Fruit fly (Drosophila melanogaster): Measurements from ENCODE around the gene gcm2.

The gcm2 gene

DNA sequence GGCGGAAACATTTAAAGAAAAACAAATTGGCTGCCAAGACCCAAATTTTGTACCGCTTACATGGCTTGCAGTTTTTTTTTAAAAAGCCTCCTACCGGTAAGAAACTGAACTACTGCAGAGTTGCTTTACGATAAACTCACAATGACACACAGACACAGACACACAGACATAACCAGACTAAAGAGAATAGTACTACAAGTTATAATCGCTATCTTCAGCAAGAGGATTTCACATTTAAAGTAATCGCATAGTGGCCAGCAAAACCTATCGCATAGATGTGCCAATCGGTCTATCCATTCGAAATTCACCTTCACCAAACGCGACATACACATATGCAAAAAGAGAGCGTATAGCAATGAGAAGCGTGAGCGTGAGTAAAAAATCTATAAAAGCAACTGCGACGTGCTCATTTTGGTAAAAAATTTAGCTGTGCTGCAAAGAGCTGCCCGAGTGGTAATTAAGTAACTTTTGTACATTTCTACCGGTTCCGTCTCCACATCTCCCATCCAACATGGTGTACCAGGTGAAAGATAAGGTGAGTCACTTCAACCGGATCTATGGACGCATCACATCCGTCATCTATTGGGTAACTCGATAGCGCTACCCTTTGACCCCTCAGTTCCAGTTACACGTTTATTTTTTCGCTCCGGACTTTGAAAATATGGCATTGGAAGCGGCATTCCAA lies 4.8 kb downstream of the gcm2 start, which contains the start of gene Trx2 (continued):
- TF ChIP-seq CG17568 (GFP tag; optimal IDR thresholded peaks at IDR 0.05) (peak; percentile 69), CG11085 (GFP tag; IDR thresholded peaks at IDR 0.05) (no peak), otp (GFP tag; IDR thresholded peaks at IDR 0.05) (peak; percentile 56; the same call in 1 of the 3 replicates), dan (GFP tag; IDR thresholded peaks at IDR 0.05) (no peak), CG9215 (GFP tag; IDR thresholded peaks at IDR 0.05) (no peak), CG10565 (GFP tag; optimal IDR thresholded peaks at IDR 0.05) (no peak), B-H2 (GFP tag; optimal IDR thresholded peaks at IDR 0.05) (no peak), ato (GFP tag; IDR thresholded peaks at IDR 0.05; ENCODE audit: partially characterized antibody) (no peak), nerfin-2 (GFP tag; IDR thresholded peaks at IDR 0.05; ENCODE audit: partially characterized antibody) (no peak), zen (tag; optimal IDR thresholded peaks at IDR 0.05) (no peak), CG17829 (tag; optimal IDR thresholded peaks at IDR 0.05) (peak; percentile 84), B-H1 (GFP tag; IDR thresholded peaks at IDR 0.05) (no peak; the same call in 2 of the 3 replicates), BEAF-32 (GFP tag; optimal IDR thresholded peaks at IDR 0.05) (peak; percentile 2), HLHmδ (GFP tag; optimal IDR thresholded peaks at IDR 0.05) (no peak), Doc2 (GFP tag; IDR thresholded peaks at IDR 0.05) (no peak), CG15479 (GFP tag; optimal IDR thresholded peaks at IDR 0.05) (no peak), CG2199 (GFP tag; IDR thresholded peaks at IDR 0.05) (no peak), aop (GFP tag; IDR thresholded peaks at IDR 0.05) (0 out of 2 replicates have a peak, but pooled peaks have one; percentile 42), PHDP (tag; optimal IDR thresholded peaks at IDR 0.05) (peak; percentile 18), E2f2 (GFP tag; IDR thresholded peaks at IDR 0.05) (peak; percentile 75; the same call in 1 of the 2 replicates), gt (GFP tag; IDR thresholded peaks at IDR 0.05) (no peak), CG31365 (tag; optimal IDR thresholded peaks at IDR 0.05) (no peak), C15 (GFP tag; IDR thresholded peaks at IDR 0.05) (no peak), ATbp (GFP tag; optimal IDR thresholded peaks at IDR 0.05) (no peak), Sin3A (optimal IDR thresholded peaks at IDR 0.05) (peak; percentile 49), btn (GFP tag; optimal IDR thresholded peaks at IDR 0.05) (no peak), fu2 (GFP tag; optimal IDR thresholded peaks at IDR 0.05) (no peak), CG11723 (GFP tag; optimal IDR thresholded peaks at IDR 0.05) (no peak), Side (GFP tag; optimal IDR thresholded peaks at IDR 0.05) (peak; percentile 21), Hmx (GFP tag; optimal IDR thresholded peaks at IDR 0.05) (no peak), Optix (GFP tag; IDR thresholded peaks at IDR 0.05) (no peak), nerfin-1 (tag; optimal IDR thresholded peaks at IDR 0.05) (no peak), NfI (GFP tag; optimal IDR thresholded peaks at IDR 0.05) (no peak), CG6272 (GFP tag; IDR thresholded peaks at IDR 0.05) (no peak), prd (optimal IDR thresholded peaks at IDR 0.05) (no peak), prd (GFP tag; IDR thresholded peaks at IDR 0.05) (no peak), CG12942 (GFP tag; optimal IDR thresholded peaks at IDR 0.05) (no peak), CG13287 (GFP tag; IDR thresholded peaks at IDR 0.05; ENCODE audit: partially characterized antibody) (no peak), tup (GFP tag; optimal IDR thresholded peaks at IDR 0.05) (no peak), sr (GFP tag; IDR thresholded peaks at IDR 0.05) (no peak), salm (tag; optimal IDR thresholded peaks at IDR 0.05) (no peak), CG8388 (GFP tag; optimal IDR thresholded peaks at IDR 0.05) (no peak), CG8765 (GFP tag; IDR thresholded peaks at IDR 0.05) (no peak), exex (tag; optimal IDR thresholded peaks at IDR 0.05) (peak; percentile 40), twi (tag; optimal IDR thresholded peaks at IDR 0.05) (no peak), H2.0 (GFP tag; IDR thresholded peaks at IDR 0.05) (no peak), Ets97D (GFP tag; optimal IDR thresholded peaks at IDR 0.05) (no peak), CG43689 (GFP tag; IDR thresholded peaks at IDR 0.05) (no peak), zen2 (GFP tag; IDR thresholded peaks at IDR 0.05; ENCODE audit: partially characterized antibody) (no peak), Med (GFP tag) (peak; percentile 85), CG2202 (tag; optimal IDR thresholded peaks at IDR 0.05) (no peak)

Measured in whole organism, embryonic.